Fruit fly (Drosophila melanogaster) whole organism, pupa: ENCODE measurements around the gene Usp7.

Experiments used
- CG10348 ChIP-seq: fragments of 200-800 bp; sonication (Bioruptor generic); IDR thresholded peaks from 2 replicates; pipeline ENCODE4 v1.3.6; 2022; ENCODE audit warnings: missing biosample characterization, missing genetic modification characterization
- CG12605 ChIP-seq: fragments of 200-800 bp; sonication (Bioruptor generic); IDR thresholded peaks from 2 replicates; pipeline ENCODE4 v1.3.6; 2022; ENCODE audit warnings: missing biosample characterization, missing genetic modification characterization
- CG13204 ChIP-seq: fragments of 200-800 bp; sonication (Bioruptor generic); optimal IDR thresholded peaks from 2 replicates; lab custom pipeline; 2018; ENCODE audit warnings: missing biosample characterization, mild to moderate bottlenecking, missing genetic modification characterization, moderate library complexity
- CG14655 ChIP-seq: fragments of 200-800 bp; sonication (Bioruptor generic); optimal IDR thresholded peaks from 3 replicates; lab custom pipeline; 2017; ENCODE audit warnings: mild to moderate bottlenecking, missing biosample characterization, missing genetic modification reagents, missing genetic modification characterization
- CG15710 ChIP-seq: fragments of 200-800 bp; sonication (Bioruptor generic); optimal IDR thresholded peaks from 2 replicates; lab custom pipeline; 2018; ENCODE audit warnings: missing biosample characterization, mild to moderate bottlenecking, missing genetic modification characterization, moderate library complexity
- CG17806 ChIP-seq: fragments of 200-800 bp; sonication (Bioruptor generic); optimal IDR thresholded peaks from 2 replicates; lab custom pipeline; 2018; ENCODE audit warnings: missing biosample characterization, mild to moderate bottlenecking, missing genetic modification characterization, moderate library complexity
- CG32121 ChIP-seq: fragments of 200-800 bp; sonication (Bioruptor generic); IDR thresholded peaks from 2 replicates; pipeline ENCODE4 v1.3.6; 2022; ENCODE audit warnings: missing biosample characterization, missing genetic modification characterization
- CG34367 ChIP-seq: fragments of 200-800 bp; sonication (Bioruptor generic); optimal IDR thresholded peaks from 2 replicates; lab custom pipeline; 2018; ENCODE audit warnings: missing biosample characterization, mild to moderate bottlenecking, missing genetic modification characterization
- CG4496 ChIP-seq: fragments of 200-800 bp; sonication (Bioruptor generic); IDR thresholded peaks from 3 replicates; pipeline ENCODE4 v1.3.6; 2022; ENCODE audit warnings: missing biosample characterization, missing genetic modification characterization
- CG8159 ChIP-seq: fragments of 200-800 bp; sonication (Bioruptor generic); optimal IDR thresholded peaks from 3 replicates; lab custom pipeline; 2018; ENCODE audit warnings: missing biosample characterization, mild to moderate bottlenecking, missing genetic modification characterization, moderate library complexity
- CG8301 ChIP-seq: fragments of 200-800 bp; sonication (Bioruptor generic); optimal IDR thresholded peaks from 2 replicates; lab custom pipeline; 2018; ENCODE audit warnings: missing biosample characterization, mild to moderate bottlenecking, missing genetic modification characterization
- CG9948 ChIP-seq: fragments of 200-800 bp; sonication (Bioruptor generic); optimal IDR thresholded peaks from 2 replicates; lab custom pipeline; 2018; ENCODE audit warnings: missing biosample characterization, mild to moderate bottlenecking, missing genetic modification characterization, moderate library complexity
- D1 ChIP-seq: fragments of 200-800 bp; sonication (Bioruptor generic); optimal IDR thresholded peaks from 2 replicates; lab custom pipeline; 2018; ENCODE audit warnings: missing biosample characterization, mild to moderate bottlenecking, missing genetic modification characterization, moderate library complexity
- EcR ChIP-seq: fragments of 200-800 bp; sonication (Bioruptor generic); optimal IDR thresholded peaks from 3 replicates; lab custom pipeline; 2019; ENCODE audit warnings: missing biosample characterization, missing genetic modification characterization, mild to moderate bottlenecking, moderate library complexity, missing genetic modification reagents
- Ets98B ChIP-seq: fragments of 200-800 bp; sonication (Bioruptor generic); IDR thresholded peaks from 2 replicates; pipeline ENCODE4 v1.3.6; 2022; ENCODE audit warnings: missing biosample characterization, missing genetic modification characterization
- Pif1A ChIP-seq: fragments of 200-800 bp; sonication (Bioruptor generic); optimal IDR thresholded peaks from 3 replicates; lab custom pipeline; 2016; ENCODE audit warnings: missing biosample characterization, missing genetic modification characterization
- Pif1B ChIP-seq: fragments of 200-800 bp; sonication (Bioruptor generic); optimal IDR thresholded peaks from 3 replicates; lab custom pipeline; 2016; ENCODE audit warnings: missing biosample characterization, missing genetic modification characterization
- Snoo ChIP-seq: fragments of 200-800 bp; sonication (Bioruptor generic); optimal IDR thresholded peaks from 3 replicates; lab custom pipeline; 2017; ENCODE audit warnings: missing biosample characterization, mild to moderate bottlenecking, missing genetic modification characterization, inconsistent platforms
- fd96Ca ChIP-seq: fragments of 200-800 bp; sonication (Bioruptor generic); IDR thresholded peaks from 3 replicates; pipeline ENCODE4 v1.3.6; 2022; ENCODE audit warnings: missing biosample characterization, missing genetic modification characterization
- gl ChIP-seq: fragments of 200-800 bp; sonication (Bioruptor generic); optimal IDR thresholded peaks from 2 replicates; lab custom pipeline; 2018; ENCODE audit warnings: missing biosample characterization, mild to moderate bottlenecking, missing genetic modification characterization
- rn ChIP-seq: fragments of 200-800 bp; sonication (Bioruptor generic); IDR thresholded peaks from 2 replicates; pipeline ENCODE4 v1.3.6; 2022; ENCODE audit warnings: missing biosample characterization, missing genetic modification characterization

The Usp7 gene

DNA sequence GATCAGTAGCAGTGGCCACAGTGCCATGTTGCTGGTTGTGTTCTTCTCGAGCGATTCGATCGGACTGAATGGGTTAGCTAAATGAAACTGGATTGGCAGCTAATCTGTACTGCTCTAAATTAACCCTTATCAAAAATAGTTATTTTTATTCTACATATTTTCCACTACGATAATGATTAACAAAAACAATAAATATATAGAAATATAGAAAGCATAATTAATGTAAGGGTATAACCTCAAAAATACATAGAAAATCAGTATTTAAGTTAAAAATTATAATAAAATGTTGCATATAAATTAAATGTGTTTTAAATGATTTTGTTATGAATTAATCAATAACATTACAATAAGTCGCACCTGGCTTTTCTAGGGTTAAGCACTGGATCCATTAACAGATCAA, 2.6 kb upstream of the Usp7 start, which contains the start of gene Cyp311a1:
Gene Cyp311a1, minus strand, starts transcription at position 66 of the 400 bp plus-strand sequence.
- TF ChIP-seq CG12605 (no peak), CG34367 (tag; lab: Kevin White, UChicago) (no peak), CG4496 (GFP tag; lab: Robert Waterston, UW) (no peak), fd96Ca (GFP tag; lab: Robert Waterston, UW) (no peak), CG8159 (tag; lab: Kevin White, UChicago) (no peak), CG14655 (GFP tag; lab: Kevin White, UChicago) (no peak)

DNA sequence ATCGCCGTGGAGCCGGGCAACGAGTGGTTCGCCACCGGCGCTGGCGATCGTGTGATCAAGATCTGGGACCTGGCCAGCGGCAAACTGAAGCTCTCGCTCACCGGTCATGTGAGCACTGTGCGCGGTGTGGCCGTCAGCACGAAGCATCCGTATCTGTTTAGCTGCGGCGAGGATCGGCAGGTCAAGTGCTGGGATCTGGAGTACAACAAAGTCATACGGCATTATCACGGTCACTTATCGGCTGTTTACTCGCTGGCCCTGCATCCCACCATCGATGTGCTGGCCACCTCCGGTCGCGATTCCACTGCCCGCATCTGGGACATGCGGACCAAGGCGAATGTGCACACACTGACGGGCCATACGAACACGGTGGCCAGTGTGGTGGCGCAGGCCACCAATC, 7.1 kb downstream of the Usp7 start:
- no peak for TF ChIP-seq CG34367 (tag; lab: Kevin White, UChicago)

DNA sequence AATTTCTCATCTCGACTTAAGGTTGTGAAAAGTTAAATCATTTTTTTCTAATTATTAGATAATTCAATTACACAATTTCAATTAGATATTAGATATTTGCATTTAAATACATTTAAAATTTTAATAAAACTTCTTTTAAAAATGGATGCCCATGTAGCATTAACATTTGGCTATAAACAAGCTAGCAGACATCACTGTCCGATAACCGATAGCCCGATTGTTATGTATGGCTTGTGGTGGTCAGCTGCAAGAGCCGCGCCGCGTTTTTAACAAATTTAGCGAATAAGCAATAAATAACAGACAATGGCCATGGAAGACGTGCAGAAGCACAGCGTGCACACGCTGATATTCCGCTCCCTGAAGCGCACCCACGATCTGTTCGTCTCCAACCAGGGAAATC, 8.0 kb downstream of the Usp7 start, which contains the start of gene Tango4:
Gene Tango4, plus strand, starts transcription at position 212 of the 400 bp plus-strand sequence.
- no peak for TF ChIP-seq CG9948 (tag; lab: Kevin White, UChicago)
- no peak for TF ChIP-seq CG13204 (GFP tag; lab: Kevin White, UChicago)
- no peak for TF ChIP-seq D1 (tag; lab: Kevin White, UChicago)
- TF ChIP-seq Ets98B (GFP tag; lab: Robert Waterston, UW) = no peak
- no peak for TF ChIP-seq EcR (GFP tag; lab: Kevin White, UChicago)
- TF ChIP-seq CG10348 (GFP tag; lab: Robert Waterston, UW) = no peak
- no peak for TF ChIP-seq rn
- no peak for TF ChIP-seq CG17806 (tag; lab: Kevin White, UChicago)
- TF ChIP-seq Pif1B = no peak
- no peak for TF ChIP-seq fd96Ca (GFP tag; lab: Robert Waterston, UW)
- TF ChIP-seq CG32121 (GFP tag; lab: Robert Waterston, UW) = no peak
- no peak for TF ChIP-seq CG8159 (tag; lab: Kevin White, UChicago)
- no peak for TF ChIP-seq gl
- TF ChIP-seq CG14655 (GFP tag; lab: Kevin White, UChicago) = no peak
- no peak for TF ChIP-seq CG15710

DNA sequence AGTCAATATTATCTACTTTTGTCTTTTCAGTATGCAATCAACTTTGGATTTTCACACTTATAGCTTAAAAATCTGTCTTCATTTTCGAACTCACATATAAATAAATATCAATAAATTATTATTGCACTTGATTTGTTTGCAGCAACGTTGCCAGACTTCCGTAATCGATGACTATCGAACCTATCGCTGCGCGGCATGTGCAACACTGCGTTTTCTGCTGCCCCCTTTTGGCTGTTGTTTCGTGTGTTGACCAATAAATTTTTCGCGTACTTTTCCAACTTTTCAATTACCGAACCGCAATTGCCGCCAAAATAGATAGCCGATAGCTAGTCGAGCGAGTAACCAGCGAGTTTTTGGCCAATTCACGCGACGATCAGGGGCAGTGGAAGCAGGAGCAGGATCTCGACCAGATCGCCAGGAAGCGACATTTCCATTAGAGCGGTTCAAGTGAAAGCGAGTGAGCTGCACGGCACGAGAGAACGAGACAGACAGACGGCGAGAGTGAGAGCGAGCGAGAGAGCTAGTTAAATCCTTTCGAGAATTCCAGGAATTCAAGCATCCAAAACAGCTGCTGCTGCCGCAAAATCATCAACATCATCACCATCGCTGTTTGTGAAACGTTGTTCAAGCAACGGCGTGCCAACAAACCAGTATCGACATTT, 10.3 kb downstream of the Usp7 start, which contains the start of gene Lsm12a:
Gene Lsm12a, plus strand, starts transcription at position 201 of the 662 bp plus-strand sequence.
- TF ChIP-seq CG34367 (tag; lab: Kevin White, UChicago) (no peak), Pif1B (no peak), CG14655 (GFP tag; lab: Kevin White, UChicago) (no peak), CG8301 (tag; lab: Kevin White, UChicago) (no peak), D1 (tag; lab: Kevin White, UChicago) (no peak), EcR (GFP tag; lab: Kevin White, UChicago) (no peak), Pif1A (GFP tag; lab: Kevin White, UChicago) (no peak), CG13204 (GFP tag; lab: Kevin White, UChicago) (no peak), Snoo (tag; lab: Kevin White, UChicago) (no peak)

DNA sequence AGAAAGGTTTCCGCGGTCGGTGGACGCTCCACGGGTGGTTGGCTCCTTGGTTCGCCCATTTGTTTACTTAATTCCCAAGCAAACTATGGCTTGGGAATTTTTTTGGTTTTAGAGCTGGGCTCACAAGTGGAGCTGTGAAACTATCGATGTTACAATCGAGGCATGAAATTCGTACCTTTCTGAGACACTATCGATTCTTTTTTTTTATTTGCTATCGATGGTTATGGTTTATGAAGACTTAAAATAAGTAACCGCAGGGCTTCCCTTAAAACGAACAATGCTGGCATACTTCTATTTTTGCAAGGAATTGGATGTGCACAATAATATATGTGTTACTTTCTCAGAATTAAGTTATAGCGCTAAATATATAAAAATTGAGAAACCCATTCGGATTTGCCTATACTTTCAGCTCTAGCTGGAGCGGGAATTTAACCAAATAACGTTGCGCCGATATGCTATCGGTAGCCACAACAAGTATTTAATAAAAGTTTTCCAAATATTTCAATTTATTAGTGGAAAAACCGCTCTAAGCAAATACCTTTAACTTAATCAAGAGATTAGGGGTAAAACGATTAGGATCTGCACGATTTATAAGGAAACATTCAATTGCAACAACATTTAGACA, 10.9 kb downstream of the Usp7 start, which contains the start of gene Chrac-16:
Gene Chrac-16, minus strand, starts transcription at position 147 of the 625 bp plus-strand sequence.
- TF ChIP-seq CG14655 (GFP tag; lab: Kevin White, UChicago) (no peak), CG9948 (tag; lab: Kevin White, UChicago) (no peak), D1 (tag; lab: Kevin White, UChicago) (no peak), Ets98B (GFP tag; lab: Robert Waterston, UW) (no peak), fd96Ca (GFP tag; lab: Robert Waterston, UW) (no peak), rn (no peak), CG8301 (tag; lab: Kevin White, UChicago) (no peak), Pif1A (GFP tag; lab: Kevin White, UChicago) (no peak), CG8159 (tag; lab: Kevin White, UChicago) (no peak), CG10348 (GFP tag; lab: Robert Waterston, UW) (no peak), EcR (GFP tag; lab: Kevin White, UChicago) (no peak), CG15710 (no peak), Snoo (tag; lab: Kevin White, UChicago) (no peak), CG12605 (no peak), CG17806 (tag; lab: Kevin White, UChicago) (no peak), Pif1B (no peak)

DNA sequence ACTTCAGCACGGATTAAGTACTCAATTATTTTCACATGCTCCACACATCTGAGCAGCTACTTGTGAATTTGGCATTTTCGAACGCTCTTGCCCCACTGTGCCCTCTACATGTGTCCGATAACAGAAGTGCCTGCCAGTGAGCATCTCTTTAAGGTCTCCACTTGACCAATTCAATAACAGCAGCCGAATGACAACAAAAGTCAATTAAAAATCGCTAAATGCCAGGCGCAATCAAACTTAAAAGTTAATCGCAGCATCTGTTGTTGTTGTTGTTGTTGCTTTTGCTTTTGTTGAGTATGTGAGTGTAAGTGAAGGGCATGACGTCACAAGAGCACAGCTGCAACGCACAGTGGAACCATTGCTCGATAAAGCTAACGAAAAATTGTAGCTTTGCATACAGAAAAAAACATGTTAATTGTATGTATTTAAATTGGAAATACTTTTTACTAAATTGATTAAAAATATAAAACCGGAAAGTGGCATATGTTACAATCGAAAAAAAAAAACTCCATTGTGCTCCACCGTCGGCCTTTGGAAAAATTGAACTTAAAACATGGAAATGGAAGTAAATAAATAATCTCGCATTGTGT, 13.9 kb downstream of the Usp7 start:
- peak; percentile 69 for TF ChIP-seq EcR (GFP tag; lab: Kevin White, UChicago)
- peak; percentile 52; the same call in 1 of the 2 replicates for TF ChIP-seq CG12605
- TF ChIP-seq CG34367 (tag; lab: Kevin White, UChicago) = peak; percentile 37
- peak; percentile 48 for TF ChIP-seq CG32121 (GFP tag; lab: Robert Waterston, UW)
- no peak for TF ChIP-seq fd96Ca (GFP tag; lab: Robert Waterston, UW)
- TF ChIP-seq CG8301 (tag; lab: Kevin White, UChicago) = peak; percentile 20
- no peak for TF ChIP-seq CG10348 (GFP tag; lab: Robert Waterston, UW)
- peak; percentile 63 for TF ChIP-seq Ets98B (GFP tag; lab: Robert Waterston, UW)
- TF ChIP-seq CG13204 (GFP tag; lab: Kevin White, UChicago) = no peak
- TF ChIP-seq CG4496 (GFP tag; lab: Robert Waterston, UW) = 0 out of 3 replicates have a peak, but pooled peaks have one; percentile 30
- no peak for TF ChIP-seq D1 (tag; lab: Kevin White, UChicago)
- peak; percentile 35 for TF ChIP-seq gl
- peak; percentile 28 for TF ChIP-seq CG9948 (tag; lab: Kevin White, UChicago)
- TF ChIP-seq CG15710 = peak; percentile 45
- TF ChIP-seq rn = no peak
- peak; percentile 65 for TF ChIP-seq Snoo (tag; lab: Kevin White, UChicago)
- peak; percentile 77 for TF ChIP-seq Pif1B
- TF ChIP-seq Pif1A (GFP tag; lab: Kevin White, UChicago) = peak; percentile 70
- peak; percentile 55 for TF ChIP-seq CG17806 (tag; lab: Kevin White, UChicago)
- TF ChIP-seq CG8159 (tag; lab: Kevin White, UChicago) = peak; percentile 64
- TF ChIP-seq CG14655 (GFP tag; lab: Kevin White, UChicago) = no peak
